Fruit fly (Drosophila melanogaster) whole organism, embryonic: ENCODE data around the gene Hsp110.

Source experiments
- Antp ChIP-seq: fragments of 200-800 bp; sonication (Bioruptor generic); optimal IDR thresholded peaks from 3 replicates; lab custom pipeline; 2016; ENCODE audit warnings: missing biosample characterization, missing genetic modification characterization
- Asciz ChIP-seq: fragments of 200-800 bp; sonication (Bioruptor generic); optimal IDR thresholded peaks from 2 replicates; lab custom pipeline; 2017; ENCODE audit warnings: missing biosample characterization, mild to moderate bottlenecking, missing genetic modification characterization, missing genetic modification reagents
- Awh ChIP-seq: fragments of 200-800 bp; sonication (Bioruptor generic); IDR thresholded peaks from 2 replicates; pipeline ENCODE4, ENCODE4 v1.3.6; 2022; ENCODE audit warnings: missing biosample characterization, missing genetic modification characterization
- Blimp-1 ChIP-seq: fragments of 200-800 bp; sonication (Bioruptor generic); optimal IDR thresholded peaks from 3 replicates; lab custom pipeline; 2018; ENCODE audit warnings: missing biosample characterization, missing genetic modification characterization, mild to moderate bottlenecking, moderate library complexity, missing genetic modification reagents
- C15 ChIP-seq: fragments of 200-800 bp; sonication (Bioruptor generic); IDR thresholded peaks from 3 replicates; pipeline ENCODE4 v1.3.6; 2022; ENCODE audit warnings: missing biosample characterization, missing genetic modification characterization
- CG10431 ChIP-seq: fragments of 200-800 bp; sonication (Bioruptor generic); optimal IDR thresholded peaks from 3 replicates; lab custom pipeline; 2018; ENCODE audit warnings: missing biosample characterization, mild to moderate bottlenecking, missing genetic modification characterization
- CG10654 ChIP-seq: fragments of 200-800 bp; sonication (Bioruptor generic); optimal IDR thresholded peaks from 2 replicates; lab custom pipeline; 2016; ENCODE audit warnings: missing biosample characterization, missing genetic modification characterization
- CG12659 ChIP-seq: fragments of 200-800 bp; sonication (Bioruptor generic); optimal IDR thresholded peaks from 3 replicates; lab custom pipeline; 2017; ENCODE audit warnings: mild to moderate bottlenecking, missing biosample characterization, missing genetic modification reagents, missing genetic modification characterization
- CG12942 ChIP-seq: fragments of 200-800 bp; sonication (Bioruptor generic); optimal IDR thresholded peaks from 3 replicates; lab custom pipeline; 2016; ENCODE audit warnings: missing biosample characterization, missing genetic modification characterization
- CG14860 ChIP-seq: fragments of 200-800 bp; sonication (Bioruptor generic); IDR thresholded peaks from 3 replicates; pipeline ENCODE4 v1.3.6; 2022; ENCODE audit warnings: missing biosample characterization, missing genetic modification characterization; ENCODE audit not compliant: partially characterized antibody
- CG15479 ChIP-seq: fragments of 200-800 bp; sonication (Bioruptor generic); optimal IDR thresholded peaks from 3 replicates; lab custom pipeline; 2019; ENCODE audit warnings: missing biosample characterization, mild to moderate bottlenecking, missing genetic modification characterization, moderate library complexity
- CG17802 ChIP-seq: fragments of 200-800 bp; sonication (Bioruptor generic); optimal IDR thresholded peaks from 2 replicates; lab custom pipeline; 2018; ENCODE audit warnings: missing biosample characterization, mild to moderate bottlenecking, missing genetic modification characterization, moderate library complexity
- CG18619 ChIP-seq: fragments of 200-800 bp; sonication (Bioruptor generic); optimal IDR thresholded peaks from 3 replicates; lab custom pipeline; 2017; ENCODE audit warnings: missing biosample characterization, mild to moderate bottlenecking, missing genetic modification characterization
- CG31441 ChIP-seq: fragments of 200-800 bp; sonication (Bioruptor generic); IDR thresholded peaks from 2 replicates; pipeline ENCODE4 v1.3.6; 2022; ENCODE audit warnings: missing biosample characterization, missing genetic modification characterization
- CG3163 ChIP-seq: fragments of 200-800 bp; sonication (Bioruptor generic); optimal IDR thresholded peaks from 3 replicates; lab custom pipeline; 2016; ENCODE audit warnings: missing biosample characterization, missing genetic modification characterization
- CG3995 ChIP-seq: fragments of 200-800 bp; sonication (Bioruptor generic); optimal IDR thresholded peaks from 3 replicates; lab custom pipeline; 2016; ENCODE audit warnings: missing biosample characterization, missing genetic modification characterization
- CG4707 ChIP-seq: fragments of 200-800 bp; sonication (Bioruptor generic); optimal IDR thresholded peaks from 2 replicates; lab custom pipeline; 2018; ENCODE audit warnings: missing biosample characterization, mild to moderate bottlenecking, missing genetic modification characterization, moderate library complexity
- CG4730 ChIP-seq: fragments of 200-800 bp; sonication (Bioruptor generic); IDR thresholded peaks from 2 replicates; pipeline ENCODE4 v1.3.6; 2022; ENCODE audit warnings: missing biosample characterization, missing genetic modification characterization
- CG6683 ChIP-seq: fragments of 200-800 bp; sonication (Bioruptor generic); optimal IDR thresholded peaks from 2 replicates; lab custom pipeline; 2017; ENCODE audit warnings: missing biosample characterization, mild to moderate bottlenecking, missing genetic modification characterization, missing genetic modification reagents
- CG8478 ChIP-seq: fragments of >200 bp; optimal IDR thresholded peaks from 2 replicates; lab custom pipeline; 2018
- CG8765 ChIP-seq: fragments of 200-800 bp; sonication (Bioruptor generic); IDR thresholded peaks from 2 replicates; pipeline ENCODE4 v1.3.6; 2022; ENCODE audit warnings: missing biosample characterization, missing genetic modification characterization
- CG9876 ChIP-seq: fragments of 200-800 bp; sonication (Bioruptor generic); optimal IDR thresholded peaks from 2 replicates; lab custom pipeline; 2016; ENCODE audit warnings: missing biosample characterization, missing genetic modification characterization
- CHES-1-like ChIP-seq: fragments of 200-800 bp; sonication (Bioruptor generic); optimal IDR thresholded peaks from 2 replicates; lab custom pipeline; 2016; ENCODE audit warnings: missing biosample characterization, missing genetic modification characterization
- Doc3 ChIP-seq: fragments of 200-800 bp; sonication (Bioruptor generic); IDR thresholded peaks from 3 replicates; pipeline ENCODE4 v1.3.6; 2022; ENCODE audit warnings: missing biosample characterization, missing genetic modification characterization; ENCODE audit not compliant: partially characterized antibody
- Drgx ChIP-seq: fragments of 200-800 bp; sonication (Bioruptor generic); IDR thresholded peaks from 2 replicates; pipeline ENCODE4 v1.3.6; 2022; ENCODE audit warnings: missing biosample characterization, missing genetic modification characterization
- Elba2 ChIP-seq: fragments of 200-800 bp; sonication (Bioruptor generic); optimal IDR thresholded peaks from 3 replicates; lab custom pipeline; 2016; ENCODE audit warnings: missing biosample characterization, missing genetic modification characterization
- GATAe ChIP-seq: fragments of 200-800 bp; sonication (Bioruptor generic); conservative IDR thresholded peaks from 2 replicates; pipeline ENCODE4 v1.3.6; 2022; ENCODE audit warnings: missing biosample characterization, missing genetic modification characterization
- Optix ChIP-seq: fragments of 200-800 bp; sonication (Bioruptor generic); IDR thresholded peaks from 3 replicates; pipeline ENCODE4 v1.3.6; 2022; ENCODE audit warnings: missing biosample characterization, missing genetic modification characterization
- YL-1 ChIP-seq: fragments of 200-800 bp; sonication (Bioruptor generic); optimal IDR thresholded peaks from 3 replicates; lab custom pipeline; 2017; ENCODE audit warnings: missing biosample characterization, mild to moderate bottlenecking, missing genetic modification characterization
- btn ChIP-seq: fragments of 200-800 bp; sonication (Bioruptor generic); optimal IDR thresholded peaks from 2 replicates; lab custom pipeline; 2016; ENCODE audit warnings: missing biosample characterization, missing genetic modification characterization
- chn ChIP-seq: fragments of 200-800 bp; sonication (Bioruptor generic); optimal IDR thresholded peaks from 2 replicates; lab custom pipeline; 2016; ENCODE audit warnings: missing biosample characterization, missing genetic modification characterization
- dati ChIP-seq: fragments of 200-800 bp; sonication (Bioruptor generic); IDR thresholded peaks from 2 replicates; pipeline ENCODE4 v1.3.6; 2022; ENCODE audit warnings: missing biosample characterization, missing genetic modification characterization
- fru ChIP-seq: fragments of >200 bp; optimal IDR thresholded peaks from 2 replicates; lab custom pipeline; 2017
- insv ChIP-seq, 2 experiments: fragments of 200-800 bp; sonication (Bioruptor generic); optimal IDR thresholded peaks; 3 replicates each; lab custom pipeline; 2016 to 2018; ENCODE audit warnings: missing biosample characterization in 2 of 2, missing genetic modification characterization in 2 of 2
- jigr1 ChIP-seq: fragments of 200-800 bp; sonication (Bioruptor generic); IDR thresholded peaks from 3 replicates; pipeline ENCODE4 v1.3.6; 2022; ENCODE audit warnings: missing biosample characterization, missing genetic modification characterization
- ken ChIP-seq: fragments of 200-800 bp; sonication (Bioruptor generic); IDR thresholded peaks from 3 replicates; pipeline ENCODE4 v1.3.6; 2022; ENCODE audit warnings: missing biosample characterization, missing genetic modification characterization
- kni ChIP-seq: fragments of 200-800 bp; sonication (Bioruptor generic); optimal IDR thresholded peaks from 3 replicates; lab custom pipeline; 2017; ENCODE audit warnings: mild to moderate bottlenecking, missing biosample characterization, missing genetic modification reagents, missing genetic modification characterization
- luna ChIP-seq: fragments of 200-800 bp; sonication (Bioruptor generic); optimal IDR thresholded peaks from 2 replicates; lab custom pipeline; 2016; ENCODE audit warnings: missing biosample characterization, missing genetic modification characterization
- maf-S ChIP-seq: fragments of 200-800 bp; sonication (Bioruptor generic); optimal IDR thresholded peaks from 2 replicates; lab custom pipeline; 2016; ENCODE audit warnings: missing biosample characterization, missing genetic modification characterization
- nom ChIP-seq: fragments of 200-800 bp; sonication (Bioruptor generic); optimal IDR thresholded peaks from 2 replicates; lab custom pipeline; 2017; ENCODE audit warnings: missing biosample characterization, missing genetic modification characterization, mild to moderate bottlenecking, moderate library complexity, missing genetic modification reagents
- org-1 ChIP-seq: fragments of 200-800 bp; sonication (Bioruptor generic); optimal IDR thresholded peaks from 2 replicates; lab custom pipeline; 2017; ENCODE audit warnings: missing biosample characterization, missing genetic modification characterization
- otp ChIP-seq: fragments of 200-800 bp; sonication (Bioruptor generic); IDR thresholded peaks from 3 replicates; pipeline ENCODE4, ENCODE4 v1.3.6; 2022; ENCODE audit warnings: missing biosample characterization, missing genetic modification characterization
- pzg ChIP-seq: fragments of 200-800 bp; sonication (Bioruptor generic); optimal IDR thresholded peaks from 3 replicates; lab custom pipeline; 2018; ENCODE audit warnings: missing biosample characterization, mild to moderate bottlenecking, missing genetic modification characterization, moderate library complexity
- slou ChIP-seq: fragments of 200-800 bp; sonication (Bioruptor generic); optimal IDR thresholded peaks from 3 replicates; lab custom pipeline; 2016; ENCODE audit warnings: missing biosample characterization, missing genetic modification characterization
- sqz ChIP-seq: fragments of 200-800 bp; sonication (Bioruptor generic); optimal IDR thresholded peaks from 3 replicates; lab custom pipeline; 2018; ENCODE audit warnings: missing biosample characterization, mild to moderate bottlenecking, missing genetic modification characterization
- tgo ChIP-seq: fragments of 200-800 bp; sonication (Bioruptor generic); IDR thresholded peaks from 3 replicates; pipeline ENCODE4 v1.3.6; 2022; ENCODE audit warnings: missing biosample characterization, missing genetic modification characterization
- tin ChIP-seq: fragments of 200-800 bp; sonication (Bioruptor generic); optimal IDR thresholded peaks from 3 replicates; lab custom pipeline; 2016; ENCODE audit warnings: missing biosample characterization, missing genetic modification characterization
- unpg ChIP-seq: fragments of 200-800 bp; sonication (Bioruptor generic); optimal IDR thresholded peaks from 3 replicates; lab custom pipeline; 2018; ENCODE audit warnings: missing biosample characterization, mild to moderate bottlenecking, missing genetic modification characterization, moderate library complexity
- wdn ChIP-seq: fragments of 200-800 bp; sonication (Bioruptor generic); IDR thresholded peaks from 2 replicates; pipeline ENCODE4 v1.3.6; 2022; ENCODE audit warnings: missing biosample characterization, missing genetic modification characterization
- z ChIP-seq: fragments of 200-800 bp; sonication (Bioruptor generic); IDR thresholded peaks from 3 replicates; pipeline ENCODE4 v1.3.6; 2022; ENCODE audit warnings: missing biosample characterization, missing genetic modification characterization
- zfh1 ChIP-seq: fragments of 200-800 bp; sonication (Bioruptor generic); IDR thresholded peaks from 3 replicates; pipeline ENCODE4 v1.3.6; 2022; ENCODE audit warnings: missing biosample characterization, missing genetic modification characterization

Gene Hsp110

DNA sequence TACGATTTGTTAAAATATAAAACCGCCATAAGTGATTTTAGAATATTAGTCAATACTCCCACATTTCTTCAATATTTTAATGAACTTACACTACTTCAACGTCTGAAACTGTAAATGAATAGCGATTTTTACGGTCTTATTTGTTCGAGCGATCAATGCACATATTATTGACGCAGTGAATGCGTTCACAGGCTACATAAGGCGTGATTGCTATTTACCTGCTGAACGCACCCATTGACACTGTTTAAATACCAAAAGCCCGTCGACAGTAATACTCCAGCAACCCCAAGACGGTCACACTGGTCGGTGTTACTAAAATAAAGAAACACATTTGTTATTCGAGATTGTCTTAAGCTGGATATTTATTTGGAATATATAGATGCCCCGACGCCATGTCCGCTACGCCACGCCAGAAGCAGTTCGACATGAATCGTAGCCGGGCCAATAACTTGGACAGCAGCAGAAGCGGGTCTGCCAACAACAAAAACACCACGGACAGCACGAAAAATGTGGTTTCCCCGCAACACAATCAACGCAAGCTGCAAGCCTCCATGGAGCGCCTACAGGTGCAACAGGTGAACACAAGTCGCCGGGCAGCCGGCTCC, 14.2 kb downstream of the Hsp110 start, which contains the start of gene CG6833 (continued):
- peak; percentile 10 for TF ChIP-seq nom (GFP tag; lab: Kevin White, UChicago)
- no peak for TF ChIP-seq Doc3 (GFP tag; lab: Robert Waterston, UW)
- TF ChIP-seq unpg (GFP tag; lab: Kevin White, UChicago) = peak; percentile 45
- TF ChIP-seq CG4707 = peak; percentile 20
- peak; percentile 100 for TF ChIP-seq CG31441
- peak; percentile 7 for TF ChIP-seq YL-1
- TF ChIP-seq CG14860 (GFP tag; lab: Robert Waterston, UW) = no peak
- TF ChIP-seq CG8478 (lab: Kevin White, UChicago) = no peak
- TF ChIP-seq CG6683 = no peak
- TF ChIP-seq zfh1 (GFP tag; lab: Robert Waterston, UW) = peak; percentile 81
- no peak for TF ChIP-seq CG10431 (GFP tag; lab: Kevin White, UChicago)
- TF ChIP-seq CG15479 (GFP tag; lab: Kevin White, UChicago) = no peak
- peak; percentile 43 for TF ChIP-seq CG12942
- TF ChIP-seq org-1 (GFP tag; lab: Kevin White, UChicago) = no peak
- peak; percentile 77 for TF ChIP-seq CG9876 (GFP tag; lab: Kevin White, UChicago)
- TF ChIP-seq slou (GFP tag; lab: Kevin White, UChicago) = peak; percentile 27
- peak; percentile 54 for TF ChIP-seq Awh (GFP tag; lab: Robert Waterston, UW)
- TF ChIP-seq btn (GFP tag; lab: Kevin White, UChicago) = no peak
- TF ChIP-seq C15 = no peak
- TF ChIP-seq insv (GFP tag; optimal IDR thresholded peaks at IDR 0.05; lab: Kevin White, UChicago) = no peak
- TF ChIP-seq maf-S (GFP tag; lab: Kevin White, UChicago) = peak; percentile 60
- peak; percentile 65 for TF ChIP-seq CG8765
- TF ChIP-seq tgo (GFP tag; lab: Robert Waterston, UW) = peak; percentile 72
- TF ChIP-seq Elba2 = peak; percentile 3
- peak; percentile 76 for TF ChIP-seq Optix (GFP tag; lab: Robert Waterston, UW)
- TF ChIP-seq ken (GFP tag; lab: Robert Waterston, UW) = peak; percentile 87
- peak; percentile 84 for TF ChIP-seq pzg (GFP tag; lab: Kevin White, UChicago)
- TF ChIP-seq z (GFP tag; lab: Robert Waterston, UW) = no peak
- peak; percentile 86 for TF ChIP-seq tin (GFP tag; lab: Kevin White, UChicago)
- peak; percentile 57 for TF ChIP-seq Drgx (GFP tag; lab: Robert Waterston, UW)
- peak; percentile 53; the same call in 1 of the 2 replicates for TF ChIP-seq wdn (GFP tag; lab: Robert Waterston, UW)
- TF ChIP-seq fru (lab: Kevin White, UChicago) = no peak
- TF ChIP-seq otp = 0 out of 3 replicates have a peak, but pooled peaks have one; percentile 66
- no peak for TF ChIP-seq sqz (GFP tag; lab: Kevin White, UChicago)
- peak; percentile 77 for TF ChIP-seq CHES-1-like (GFP tag; lab: Kevin White, UChicago)
- peak; percentile 74 for TF ChIP-seq chn (GFP tag; lab: Kevin White, UChicago)
- TF ChIP-seq CG4730 = peak; percentile 83
- TF ChIP-seq kni (GFP tag; lab: Kevin White, UChicago) = no peak
- peak; percentile 61 for TF ChIP-seq CG10654
- TF ChIP-seq Antp = peak; percentile 83
- peak; percentile 62; the same call in 1 of the 2 replicates for TF ChIP-seq dati (GFP tag; lab: Robert Waterston, UW)
- TF ChIP-seq luna (GFP tag; lab: Kevin White, UChicago) = peak; percentile 57
- peak; percentile 99 for TF ChIP-seq CG3995
- peak; percentile 51 for TF ChIP-seq CG3163 (GFP tag; lab: Kevin White, UChicago)
- no peak for TF ChIP-seq Asciz
- TF ChIP-seq CG17802 = peak; percentile 61
- no peak; the same call in 1 of the 2 replicates for TF ChIP-seq GATAe (GFP tag; lab: Robert Waterston, UW)
- TF ChIP-seq jigr1 (GFP tag; lab: Robert Waterston, UW) = 0 out of 3 replicates have a peak, but pooled peaks have one; percentile 24
- TF ChIP-seq CG18619 (GFP tag; lab: Kevin White, UChicago) = peak; percentile 34
- peak; percentile 56 for TF ChIP-seq Blimp-1
- peak; percentile 73 for TF ChIP-seq CG12659
